Worm (Caenorhabditis elegans) whole organism, midembryonic: ENCODE data around the gene sru-21.

ENCODE experiments used
- T22C8.4 ChIP-seq: fragments of 200-800 bp; sonication (Bioruptor generic); IDR thresholded peaks from 2 replicates; pipeline ENCODE4 v1.3.6; 2022; ENCODE audit warnings: missing genetic modification characterization, missing compliant biosample characterization
- cog-1 ChIP-seq: sonication (generic microtip); optimal IDR thresholded peaks from 2 replicates; lab custom pipeline; 2016; ENCODE audit warnings: missing genetic modification characterization, missing compliant biosample characterization
- flt-1 ChIP-seq: fragments of 200-800 bp; sonication (Bioruptor generic); IDR thresholded peaks from 2 replicates; pipeline ENCODE4 v1.3.6; 2022; ENCODE audit warnings: missing genetic modification characterization, missing compliant biosample characterization
- klf-2 ChIP-seq: fragments of 200-800 bp; sonication (Bioruptor generic); conservative IDR thresholded peaks from 2 replicates; pipeline ENCODE4 v1.3.6; 2022; ENCODE audit warnings: missing genetic modification reagents, missing genetic modification characterization, missing compliant biosample characterization
- med-1 ChIP-seq: sonication (generic microtip); optimal IDR thresholded peaks from 2 replicates; lab custom pipeline; 2017; ENCODE audit warnings: missing genetic modification characterization, mild to moderate bottlenecking, missing compliant biosample characterization, antibody characterized with exemption, missing genetic modification reagents; ENCODE audit not compliant: insufficient read depth
- ref-1 ChIP-seq: fragments of 200-800 bp; sonication (Bioruptor generic); conservative IDR thresholded peaks from 2 replicates; pipeline ENCODE4 v1.3.6; 2022; ENCODE audit warnings: missing genetic modification reagents, missing genetic modification characterization, missing compliant biosample characterization
- tab-1 ChIP-seq: fragments of 200-800 bp; sonication (Bioruptor generic); IDR thresholded peaks from 2 replicates; pipeline ENCODE4 v1.3.6; 2022; ENCODE audit warnings: missing genetic modification characterization, missing compliant biosample characterization
- ztf-23 ChIP-seq: fragments of 200-800 bp; sonication (Bioruptor generic); IDR thresholded peaks from 2 replicates; pipeline ENCODE4 v1.3.6; 2022; ENCODE audit warnings: missing genetic modification reagents, missing genetic modification characterization, missing compliant biosample characterization

ce11 chrIV:13600643-13601042 lies 25.9 kb upstream of the sru-21 start:
- no peak for TF ChIP-seq flt-1 (GFP tag; lab: Robert Waterston, UW)
- TF ChIP-seq tab-1 (GFP tag; lab: Robert Waterston, UW): no peak
- no peak for TF ChIP-seq cog-1
- TF ChIP-seq klf-2 (GFP tag; lab: Robert Waterston, UW): no peak
- TF ChIP-seq med-1 (GFP tag; lab: Kevin White, UChicago): no peak
- TF ChIP-seq ztf-23 (GFP tag; lab: Robert Waterston, UW): no peak
- no peak for TF ChIP-seq ref-1 (GFP tag; lab: Robert Waterston, UW)
- TF ChIP-seq T22C8.4 (GFP tag; lab: Robert Waterston, UW): no peak
